Worm (Caenorhabditis elegans): ENCODE results near the gene K09C4.4.

K09C4.4 gene

DNA sequence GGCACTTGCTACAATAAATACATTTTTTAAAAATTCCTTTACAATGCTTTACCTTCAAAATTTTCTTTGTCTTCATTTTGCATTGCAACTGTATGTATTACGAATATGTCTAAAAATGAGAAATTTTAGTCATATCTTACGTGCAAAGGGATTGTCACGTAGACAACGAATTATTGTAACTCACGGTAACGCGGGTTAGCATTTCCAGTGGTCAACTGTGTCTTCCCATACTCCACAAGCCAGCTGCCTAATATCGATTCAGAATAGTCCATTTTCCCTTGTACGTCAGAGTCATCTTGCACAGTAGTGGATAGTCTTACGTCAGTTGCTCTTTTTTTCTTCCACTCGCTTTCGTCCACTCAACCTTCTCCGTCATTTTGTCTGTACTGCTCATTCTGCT, 26.7 kb upstream of the K09C4.4 start, which contains the start of gene fbxb-71:
Gene fbxb-71, plus strand, starts transcription at position 301 of the 400 bp plus-strand sequence.
- no peak for TF ChIP-seq elt-1 (tag; optimal IDR thresholded peaks at IDR 0.05)
- no peak for TF ChIP-seq zag-1 (tag; optimal IDR thresholded peaks at IDR 0.05)
- TF ChIP-seq nhr-21 (tag; optimal IDR thresholded peaks at IDR 0.05), result no peak
- no peak for TF ChIP-seq gmeb-1 (tag; optimal IDR thresholded peaks at IDR 0.05)
- TF ChIP-seq ztf-1 (GFP tag; conservative IDR thresholded peaks at IDR 0.05), result no peak
- no peak for TF ChIP-seq mab-5 (tag; optimal IDR thresholded peaks at IDR 0.05)
- TF ChIP-seq ztf-4 (tag; optimal IDR thresholded peaks at IDR 0.05), result no peak
- TF ChIP-seq mdl-1 (tag; optimal IDR thresholded peaks at IDR 0.05), result no peak
- no peak for TF ChIP-seq lin-11 (tag; optimal IDR thresholded peaks at IDR 0.05)
- TF ChIP-seq ZK546.5 (tag; optimal IDR thresholded peaks at IDR 0.05), result no peak
- TF ChIP-seq ztf-11 (tag; optimal IDR thresholded peaks at IDR 0.05), result no peak
- TF ChIP-seq nhr-237 (tag; optimal IDR thresholded peaks at IDR 0.05), result no peak
- TF ChIP-seq snpc-4 (tag; optimal IDR thresholded peaks at IDR 0.05), result no peak
- no peak for TF ChIP-seq nhr-129 (tag; optimal IDR thresholded peaks at IDR 0.05)
- no peak for TF ChIP-seq unc-39 (tag; optimal IDR thresholded peaks at IDR 0.05)
- TF ChIP-seq nhr-11 (tag; optimal IDR thresholded peaks at IDR 0.05), result no peak
- TF ChIP-seq ama-1 (optimal IDR thresholded peaks at IDR 0.05), result no peak

DNA sequence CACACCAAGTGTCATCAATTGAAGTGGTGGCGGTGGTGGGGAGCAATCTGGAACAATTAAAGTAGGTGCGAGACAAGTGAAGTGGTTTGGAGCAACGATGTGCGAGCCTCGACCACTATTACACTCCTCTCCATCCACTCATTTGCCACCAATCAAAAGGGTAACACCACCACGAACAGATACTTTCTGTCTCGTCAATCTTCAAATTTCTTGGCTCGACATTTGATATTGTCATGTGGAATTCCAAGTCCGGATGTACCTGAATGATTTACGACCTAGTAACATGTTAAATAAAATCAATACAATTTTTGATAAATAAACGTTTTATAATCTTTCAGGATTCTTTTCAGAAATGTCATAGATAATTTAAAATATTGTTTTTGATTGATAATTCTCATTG, 18.5 kb upstream of the K09C4.4 start, which contains the start of gene sul-1:
Gene sul-1, minus strand, starts transcription at position 101 of the 400 bp plus-strand sequence.
- TF ChIP-seq nhr-25 (tag; optimal IDR thresholded peaks at IDR 0.05) (no peak), lsy-2 (tag; optimal IDR thresholded peaks at IDR 0.05) (no peak), snpc-4 (tag; optimal IDR thresholded peaks at IDR 0.05) (no peak), ceh-16 (tag; optimal IDR thresholded peaks at IDR 0.05) (no peak), unc-62 (GFP tag; optimal IDR thresholded peaks at IDR 0.05) (no peak), lin-11 (tag; optimal IDR thresholded peaks at IDR 0.05) (no peak)

DNA sequence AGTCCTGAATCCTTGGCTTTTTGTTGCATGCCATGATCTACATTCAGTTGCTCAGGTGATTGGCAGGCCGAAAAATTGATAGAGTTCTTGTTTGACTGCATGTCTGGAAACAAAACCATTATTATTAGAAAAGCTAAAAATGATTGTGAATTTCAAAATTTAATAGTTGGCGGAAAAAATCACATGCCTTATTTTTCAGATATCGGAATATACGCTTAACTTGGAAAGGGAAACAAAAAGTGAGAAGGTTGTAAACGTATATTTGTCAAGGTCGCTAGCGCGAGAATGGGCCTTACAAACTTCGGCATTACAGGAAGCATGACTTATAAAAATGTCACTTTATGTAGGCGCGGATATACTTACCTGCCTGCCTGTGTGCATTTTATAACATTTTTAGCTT, 17.6 kb upstream of the K09C4.4 start, which contains the start of gene K09C4.9:
Gene K09C4.9, minus strand, starts transcription at position 101 of the 400 bp plus-strand sequence.
- TF ChIP-seq sma-9 (GFP tag; optimal IDR thresholded peaks at IDR 0.05) (no peak), sma-9 (tag; optimal IDR thresholded peaks at IDR 0.05) (no peak), zag-1 (tag; optimal IDR thresholded peaks at IDR 0.05) (no peak), mab-5 (tag; optimal IDR thresholded peaks at IDR 0.05) (no peak), nhr-237 (tag; optimal IDR thresholded peaks at IDR 0.05) (no peak), aly-2 (tag; optimal IDR thresholded peaks at IDR 0.05) (no peak), unc-39 (tag; optimal IDR thresholded peaks at IDR 0.05) (no peak), dmd-4 (tag; optimal IDR thresholded peaks at IDR 0.05) (no peak), F13H6.1 (tag; optimal IDR thresholded peaks at IDR 0.05) (no peak), ztf-4 (tag; optimal IDR thresholded peaks at IDR 0.05) (no peak), alr-1 (tag; optimal IDR thresholded peaks at IDR 0.05) (no peak), lin-39 (tag; optimal IDR thresholded peaks at IDR 0.05) (no peak), nhr-129 (tag; optimal IDR thresholded peaks at IDR 0.05) (no peak), sem-4 (tag; optimal IDR thresholded peaks at IDR 0.05) (no peak), ztf-1 (GFP tag; conservative IDR thresholded peaks at IDR 0.05) (no peak)

DNA sequence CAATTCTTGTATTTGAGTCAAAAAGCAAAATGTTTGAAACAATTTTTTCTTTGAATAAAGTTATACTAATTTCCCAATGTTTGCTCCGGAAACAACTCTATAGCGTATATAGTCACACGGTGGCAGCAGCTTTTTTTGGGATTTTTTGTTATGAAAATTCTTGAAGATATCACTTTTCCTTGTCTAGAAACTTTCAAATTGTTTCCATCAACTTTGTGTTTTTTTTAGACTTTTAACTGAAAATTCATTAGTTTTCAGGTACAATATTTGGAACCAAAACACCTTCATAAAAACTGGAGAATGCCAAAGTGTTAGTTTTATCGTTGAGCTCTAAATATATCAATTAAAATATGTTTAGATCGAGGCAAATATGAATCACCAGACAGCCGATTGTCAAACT, 16.7 kb upstream of the K09C4.4 start, which contains the start of gene K09C4.7:
Gene K09C4.7, plus strand, starts transcription at position 301 of the 400 bp plus-strand sequence.
- TF ChIP-seq nhr-6 (tag; optimal IDR thresholded peaks at IDR 0.05) (no peak), dmd-4 (tag; optimal IDR thresholded peaks at IDR 0.05) (no peak), Y55F3AM.14 (GFP tag; optimal IDR thresholded peaks at IDR 0.05) (no peak), blmp-1 (tag; optimal IDR thresholded peaks at IDR 0.05; ENCODE audit: insufficient read depth) (no peak)

DNA sequence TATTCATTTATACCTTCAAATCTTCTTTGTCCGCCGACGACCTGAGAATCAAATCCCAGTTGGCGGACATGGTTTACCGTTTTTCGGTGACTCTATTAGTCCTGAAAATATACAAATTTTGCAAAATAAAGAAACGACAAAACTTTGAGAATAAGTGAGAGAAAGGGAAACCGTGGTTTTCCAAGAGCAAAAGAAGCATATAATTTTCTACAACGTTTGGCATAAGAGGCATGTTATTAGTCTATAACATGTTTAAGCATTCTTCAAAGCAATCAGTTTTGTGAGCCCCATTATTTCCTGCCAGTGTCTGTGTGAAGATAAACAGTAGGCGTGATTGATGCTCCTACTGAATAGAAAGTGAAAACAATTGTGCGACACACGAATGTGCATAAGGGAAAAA, 9.2 kb upstream of the K09C4.4 start, which contains the start of gene K09C4.10:
Gene K09C4.10, minus strand, starts transcription at position 101 of the 400 bp plus-strand sequence.
- TF ChIP-seq lin-13 (GFP tag; optimal IDR thresholded peaks at IDR 0.05) (no peak), ztf-11 (tag; optimal IDR thresholded peaks at IDR 0.05) (no peak), egl-27 (tag; optimal IDR thresholded peaks at IDR 0.05) (no peak), elt-3 (tag; optimal IDR thresholded peaks at IDR 0.05) (no peak), snpc-4 (tag; optimal IDR thresholded peaks at IDR 0.05) (no peak), nhr-10 (tag; optimal IDR thresholded peaks at IDR 0.05) (no peak)
